Fruit fly (Drosophila melanogaster) whole organism, embryonic: ENCODE results near the gene CG12009.

Source experiments
- Atf3 ChIP-seq: fragments of 200-800 bp; sonication (Bioruptor generic); optimal IDR thresholded peaks from 3 replicates; lab custom pipeline; 2016; ENCODE audit warnings: missing biosample characterization, missing genetic modification characterization
- B-H2 ChIP-seq: fragments of 200-800 bp; sonication (Bioruptor generic); optimal IDR thresholded peaks from 2 replicates; lab custom pipeline; 2018; ENCODE audit warnings: missing biosample characterization, mild to moderate bottlenecking, missing genetic modification characterization
- Blimp-1 ChIP-seq: fragments of 200-800 bp; sonication (Bioruptor generic); optimal IDR thresholded peaks from 3 replicates; lab custom pipeline; 2018; ENCODE audit warnings: missing biosample characterization, missing genetic modification characterization, mild to moderate bottlenecking, moderate library complexity, missing genetic modification reagents
- Bteb2 ChIP-seq: fragments of 200-800 bp; sonication (Bioruptor generic); optimal IDR thresholded peaks from 2 replicates; lab custom pipeline; 2016; ENCODE audit warnings: missing biosample characterization, missing genetic modification characterization
- CG11398 ChIP-seq: fragments of 200-800 bp; sonication (Bioruptor generic); optimal IDR thresholded peaks from 2 replicates; lab custom pipeline; 2016; ENCODE audit warnings: missing biosample characterization, missing genetic modification characterization
- CG12071 ChIP-seq: fragments of 200-800 bp; sonication (Bioruptor generic); optimal IDR thresholded peaks from 3 replicates; lab custom pipeline; 2018; ENCODE audit warnings: missing biosample characterization, mild to moderate bottlenecking, missing genetic modification characterization
- CG12155 ChIP-seq: fragments of 200-800 bp; sonication (Bioruptor generic); optimal IDR thresholded peaks from 3 replicates; lab custom pipeline; 2016; ENCODE audit warnings: missing biosample characterization, missing genetic modification characterization
- CG12744 ChIP-seq: fragments of 200-800 bp; sonication (Bioruptor generic); optimal IDR thresholded peaks from 2 replicates; lab custom pipeline; 2016; ENCODE audit warnings: missing biosample characterization, missing genetic modification characterization
- CG13624 ChIP-seq: fragments of 200-800 bp; sonication (Bioruptor generic); optimal IDR thresholded peaks from 2 replicates; lab custom pipeline; 2016; ENCODE audit warnings: missing biosample characterization, missing genetic modification characterization
- CG13894 ChIP-seq: fragments of 200-800 bp; sonication (Bioruptor generic); optimal IDR thresholded peaks from 3 replicates; lab custom pipeline; 2018; ENCODE audit warnings: missing biosample characterization, mild to moderate bottlenecking, missing genetic modification characterization, moderate library complexity
- CG17359 ChIP-seq: fragments of 200-800 bp; sonication (Bioruptor generic); optimal IDR thresholded peaks from 3 replicates; lab custom pipeline; 2018; ENCODE audit warnings: missing biosample characterization, mild to moderate bottlenecking, missing genetic modification characterization, moderate library complexity
- CG17568 ChIP-seq: fragments of 200-800 bp; sonication (Bioruptor generic); optimal IDR thresholded peaks from 2 replicates; lab custom pipeline; 2018; ENCODE audit warnings: missing biosample characterization, mild to moderate bottlenecking, missing genetic modification characterization, moderate library complexity
- CG17829 ChIP-seq: fragments of 200-800 bp; optimal IDR thresholded peaks from 2 replicates; lab custom pipeline; 2019; ENCODE audit warnings: missing biosample characterization, mild to moderate bottlenecking, missing genetic modification characterization, moderate library complexity
- CG17912 ChIP-seq: fragments of 200-800 bp; sonication (Bioruptor generic); optimal IDR thresholded peaks from 2 replicates; lab custom pipeline; 2018; ENCODE audit warnings: missing biosample characterization, mild to moderate bottlenecking, missing genetic modification characterization
- CG2202 ChIP-seq: fragments of 200-800 bp; sonication (Bioruptor generic); optimal IDR thresholded peaks from 2 replicates; lab custom pipeline; 2018; ENCODE audit warnings: missing biosample characterization, mild to moderate bottlenecking, missing genetic modification characterization
- CG32767 ChIP-seq: fragments of 200-800 bp; sonication (Bioruptor generic); IDR thresholded peaks from 2 replicates; pipeline ENCODE4 v1.3.6; 2022; ENCODE audit warnings: missing biosample characterization, missing genetic modification characterization
- CG5245 ChIP-seq: fragments of 200-800 bp; sonication (Bioruptor generic); optimal IDR thresholded peaks from 3 replicates; lab custom pipeline; 2016; ENCODE audit warnings: missing biosample characterization, missing genetic modification characterization
- CG6654 ChIP-seq: fragments of 200-800 bp; sonication (Bioruptor generic); optimal IDR thresholded peaks from 2 replicates; lab custom pipeline; 2017; ENCODE audit warnings: missing biosample characterization, mild to moderate bottlenecking, missing genetic modification characterization
- CG7839 ChIP-seq: fragments of 200-800 bp; sonication (Bioruptor generic); optimal IDR thresholded peaks from 3 replicates; lab custom pipeline; 2018; ENCODE audit warnings: missing biosample characterization, mild to moderate bottlenecking, missing genetic modification characterization, moderate library complexity
- CG7963 ChIP-seq: fragments of 200-800 bp; sonication (Bioruptor generic); IDR thresholded peaks from 3 replicates; pipeline ENCODE4 v1.3.6; 2022; ENCODE audit warnings: missing biosample characterization, missing genetic modification characterization; ENCODE audit not compliant: partially characterized antibody
- CG8765 ChIP-seq: fragments of 200-800 bp; sonication (Bioruptor generic); IDR thresholded peaks from 2 replicates; pipeline ENCODE4 v1.3.6; 2022; ENCODE audit warnings: missing biosample characterization, missing genetic modification characterization
- CoRest ChIP-seq: fragments of 200-800 bp; sonication (Bioruptor generic); optimal IDR thresholded peaks from 3 replicates; lab custom pipeline; 2018; ENCODE audit warnings: missing biosample characterization, mild to moderate bottlenecking, missing genetic modification characterization, moderate library complexity
- Deaf1 ChIP-seq: fragments of 200-800 bp; optimal IDR thresholded peaks from 3 replicates; lab custom pipeline; 2019; ENCODE audit warnings: missing biosample characterization, mild to moderate bottlenecking, missing genetic modification characterization, moderate library complexity
- Dek ChIP-seq: fragments of 200-800 bp; sonication (Bioruptor generic); optimal IDR thresholded peaks from 3 replicates; lab custom pipeline; 2019; ENCODE audit warnings: missing biosample characterization, mild to moderate bottlenecking, missing genetic modification characterization, moderate library complexity
- Dfd ChIP-seq, 2 experiments: fragments of >200 bp; optimal IDR thresholded peaks; 2 replicates each; lab custom pipeline; 2017; ENCODE audit warnings: missing biosample characterization in 2 of 2, missing genetic modification characterization in 2 of 2
- Hey ChIP-seq: fragments of 200-800 bp; sonication (Bioruptor generic); optimal IDR thresholded peaks from 3 replicates; lab custom pipeline; 2018; ENCODE audit warnings: missing biosample characterization, mild to moderate bottlenecking, missing genetic modification characterization
- Hr51 ChIP-seq, 2 experiments: fragments of 200-800 bp; sonication (Bioruptor generic); optimal IDR thresholded peaks; 2 replicates in 1 of 2; 3 replicates in 1 of 2; lab custom pipeline; 2016 to 2018; ENCODE audit warnings: missing biosample characterization in 2 of 2, missing genetic modification characterization in 2 of 2, mild to moderate bottlenecking in 1 of 2, moderate library complexity in 1 of 2
- Lhr ChIP-seq: fragments of 200-800 bp; sonication (Bioruptor generic); optimal IDR thresholded peaks from 3 replicates; lab custom pipeline; 2017; ENCODE audit warnings: mild to moderate bottlenecking, missing biosample characterization, missing genetic modification reagents, missing genetic modification characterization
- Lim3 ChIP-seq: fragments of 200-800 bp; sonication (Bioruptor generic); IDR thresholded peaks from 2 replicates; pipeline ENCODE4 v1.3.6; 2022; ENCODE audit warnings: missing biosample characterization, missing genetic modification characterization
- Meics ChIP-seq: fragments of 200-800 bp; sonication (Bioruptor generic); optimal IDR thresholded peaks from 2 replicates; lab custom pipeline; 2017; ENCODE audit warnings: missing biosample characterization, mild to moderate bottlenecking, missing genetic modification characterization
- Neu2 ChIP-seq: fragments of 200-800 bp; sonication (Bioruptor generic); optimal IDR thresholded peaks from 3 replicates; lab custom pipeline; 2016; ENCODE audit warnings: missing biosample characterization, missing genetic modification characterization, borderline replicate concordance
- Sry-δ ChIP-seq: fragments of 200-800 bp; sonication (Bioruptor generic); optimal IDR thresholded peaks from 2 replicates; lab custom pipeline; 2016; ENCODE audit warnings: missing biosample characterization, missing genetic modification characterization
- Ssrp ChIP-seq: fragments of 200-800 bp; sonication (Bioruptor generic); optimal IDR thresholded peaks from 2 replicates; lab custom pipeline; 2018; ENCODE audit warnings: missing biosample characterization, mild to moderate bottlenecking, missing genetic modification characterization, moderate library complexity
- Xbp1 ChIP-seq: fragments of 200-800 bp; sonication (Bioruptor generic); optimal IDR thresholded peaks from 3 replicates; lab custom pipeline; 2016; ENCODE audit warnings: missing biosample characterization, mild to moderate bottlenecking, missing genetic modification characterization
- YL-1 ChIP-seq: fragments of 200-800 bp; sonication (Bioruptor generic); optimal IDR thresholded peaks from 3 replicates; lab custom pipeline; 2017; ENCODE audit warnings: missing biosample characterization, mild to moderate bottlenecking, missing genetic modification characterization
- ap ChIP-seq: fragments of 200-800 bp; sonication (Bioruptor generic); IDR thresholded peaks from 2 replicates; pipeline ENCODE4 v1.3.6; 2022; ENCODE audit warnings: missing biosample characterization, missing genetic modification characterization
- br ChIP-seq: fragments of >200 bp; optimal IDR thresholded peaks from 2 replicates; lab custom pipeline; 2017
- crol ChIP-seq: fragments of 200-800 bp; sonication (Bioruptor generic); IDR thresholded peaks from 2 replicates; pipeline ENCODE4 v1.3.6; 2022; ENCODE audit warnings: missing biosample characterization, missing genetic modification characterization
- dimm ChIP-seq: fragments of 200-800 bp; sonication (Bioruptor generic); IDR thresholded peaks from 2 replicates; pipeline ENCODE4 v1.3.6; 2022; ENCODE audit warnings: missing biosample characterization, missing genetic modification characterization
- fru ChIP-seq: fragments of >200 bp; optimal IDR thresholded peaks from 2 replicates; lab custom pipeline; 2017
- gem ChIP-seq: fragments of 200-800 bp; sonication (Bioruptor generic); optimal IDR thresholded peaks from 2 replicates; lab custom pipeline; 2019; ENCODE audit warnings: missing biosample characterization, mild to moderate bottlenecking, missing genetic modification characterization, moderate library complexity
- gt ChIP-seq: fragments of 200-800 bp; sonication (Bioruptor generic); IDR thresholded peaks from 2 replicates; pipeline ENCODE4 v1.3.6; 2022; ENCODE audit warnings: missing biosample characterization, missing genetic modification characterization
- jigr1 ChIP-seq: fragments of 200-800 bp; sonication (Bioruptor generic); IDR thresholded peaks from 3 replicates; pipeline ENCODE4 v1.3.6; 2022; ENCODE audit warnings: missing biosample characterization, missing genetic modification characterization
- klu ChIP-seq: fragments of 200-800 bp; sonication (Bioruptor generic); IDR thresholded peaks from 2 replicates; pipeline ENCODE4 v1.3.6; 2022; ENCODE audit warnings: missing biosample characterization, missing genetic modification characterization
- lbe ChIP-seq: fragments of 200-800 bp; sonication (Bioruptor generic); optimal IDR thresholded peaks from 2 replicates; lab custom pipeline; 2016; ENCODE audit warnings: missing biosample characterization, mild to moderate bottlenecking, missing genetic modification characterization
- p53 ChIP-seq: fragments of 200-800 bp; sonication (Bioruptor generic); optimal IDR thresholded peaks from 2 replicates; lab custom pipeline; 2016; ENCODE audit warnings: missing biosample characterization, missing genetic modification characterization
- psq ChIP-seq: fragments of 200-800 bp; sonication (Bioruptor generic); optimal IDR thresholded peaks from 2 replicates; lab custom pipeline; 2017; ENCODE audit warnings: missing biosample characterization, missing genetic modification characterization
- ranshi ChIP-seq: fragments of 200-800 bp; sonication (Bioruptor generic); IDR thresholded peaks from 2 replicates; pipeline ENCODE4 v1.3.6; 2022; ENCODE audit warnings: missing biosample characterization, missing genetic modification characterization
- sisA ChIP-seq: fragments of 200-800 bp; sonication (Bioruptor generic); IDR thresholded peaks from 2 replicates; pipeline ENCODE4 v1.3.6; 2022; ENCODE audit warnings: missing biosample characterization, missing genetic modification characterization
- stc ChIP-seq: fragments of 200-800 bp; sonication (Bioruptor generic); IDR thresholded peaks from 2 replicates; pipeline ENCODE4 v1.3.6; 2022; ENCODE audit warnings: missing biosample characterization, missing genetic modification characterization
- tio ChIP-seq: fragments of 200-800 bp; sonication (Bioruptor generic); optimal IDR thresholded peaks from 2 replicates; lab custom pipeline; 2017; ENCODE audit warnings: missing biosample characterization, missing genetic modification characterization, inconsistent platforms
- wdn ChIP-seq: fragments of 200-800 bp; sonication (Bioruptor generic); IDR thresholded peaks from 2 replicates; pipeline ENCODE4 v1.3.6; 2022; ENCODE audit warnings: missing biosample characterization, missing genetic modification characterization

Gene CG12009

dm6 chr3L:3319223-3319643 lies 28.0 kb downstream of the CG12009 start, which contains the start of the genes PIG-C, CG12016 and Dpm2 (continued):
- TF ChIP-seq tio (GFP tag; lab: Kevin White, UChicago) (no peak), Deaf1 (tag; lab: Kevin White, UChicago) (peak; percentile 58), gt (GFP tag; lab: Robert Waterston, UW) (no peak), psq (GFP tag; lab: Kevin White, UChicago) (peak; percentile 5), wdn (GFP tag; lab: Robert Waterston, UW) (peak; percentile 52; the same call in 1 of the 2 replicates), klu (GFP tag; lab: Robert Waterston, UW) (peak; percentile 54; the same call in 1 of the 2 replicates), Hey (tag; lab: Kevin White, UChicago) (no peak), Atf3 (GFP tag; lab: Kevin White, UChicago) (peak; percentile 45), CG7839 (tag; lab: Kevin White, UChicago) (no peak), crol (no peak), sisA (GFP tag; lab: Robert Waterston, UW) (peak; percentile 71), p53 (GFP tag; lab: Kevin White, UChicago) (no peak), gem (tag; lab: Kevin White, UChicago) (no peak), B-H2 (GFP tag; lab: Kevin White, UChicago) (peak; percentile 78), dimm (GFP tag; lab: Robert Waterston, UW) (no peak), CG17568 (GFP tag; lab: Kevin White, UChicago) (no peak), br (lab: Kevin White, UChicago) (no peak), CG32767 (no peak), CG11398 (GFP tag; lab: Kevin White, UChicago) (no peak), Meics (GFP tag; lab: Kevin White, UChicago) (no peak), CG12744 (GFP tag; lab: Kevin White, UChicago) (peak; percentile 52), CG2202 (tag; lab: Kevin White, UChicago) (peak; percentile 31), CG5245 (GFP tag; lab: Kevin White, UChicago) (no peak), CG17912 (no peak), CG17829 (tag; lab: Kevin White, UChicago) (peak; percentile 73), lbe (GFP tag; lab: Kevin White, UChicago) (peak; percentile 59), YL-1 (GFP tag; lab: Kevin White, UChicago) (peak; percentile 38), ap (GFP tag; lab: Robert Waterston, UW) (no peak), CG8765 (GFP tag; lab: Robert Waterston, UW) (peak; percentile 22; the same call in 1 of the 2 replicates), Bteb2 (peak; percentile 69), Dfd (GFP tag; optimal IDR thresholded peaks at IDR 0.05; lab: Kevin White, UChicago) (no peak), Hr51 (GFP tag; optimal IDR thresholded peaks at IDR 0.05; lab: Kevin White, UChicago) (peak in 1 of 2 experiments; percentile 55), CG6654 (no peak), CG13894 (tag; lab: Kevin White, UChicago) (no peak), ranshi (GFP tag; lab: Robert Waterston, UW) (0 out of 2 replicates have a peak, but pooled peaks have one; percentile 58), Lhr (GFP tag; lab: Kevin White, UChicago) (peak; percentile 59), Sry-δ (peak; percentile 99), Lim3 (no peak), Neu2 (GFP tag; lab: Kevin White, UChicago) (no peak), CoRest (tag; lab: Kevin White, UChicago) (peak; percentile 81), Blimp-1 (peak; percentile 36), stc (no peak), CG13624 (GFP tag; lab: Kevin White, UChicago) (peak; percentile 82), CG12155 (GFP tag; lab: Kevin White, UChicago) (peak; percentile 72), CG12071 (GFP tag; lab: Kevin White, UChicago) (no peak), CG7963 (peak; percentile 93), jigr1 (no peak), Ssrp (tag; lab: Kevin White, UChicago) (peak; percentile 64), Xbp1 (peak; percentile 76), CG17359 (tag; lab: Kevin White, UChicago) (peak; percentile 48), Dek (tag; lab: Kevin White, UChicago) (peak; percentile 49), fru (lab: Kevin White, UChicago) (no peak)
